Fruit fly (Drosophila melanogaster) whole organism, adult: ENCODE data around the gene Mical.

Experiments
- CG11617 ChIP-seq: fragments of 200-800 bp; sonication (Bioruptor generic); optimal IDR thresholded peaks from 2 replicates; lab custom pipeline; 2017; ENCODE audit warnings: mild to moderate bottlenecking, missing biosample characterization, missing genetic modification reagents, missing genetic modification characterization
- CG14711 ChIP-seq: fragments of 200-800 bp; sonication (Bioruptor generic); optimal IDR thresholded peaks from 2 replicates; lab custom pipeline; 2018; ENCODE audit warnings: missing biosample characterization, mild to moderate bottlenecking, missing genetic modification characterization, moderate library complexity
- CG1620 ChIP-seq: fragments of 200-800 bp; sonication (Bioruptor generic); optimal IDR thresholded peaks from 2 replicates; lab custom pipeline; 2016; ENCODE audit warnings: missing biosample characterization, missing genetic modification characterization
- CG5204 ChIP-seq: fragments of 200-800 bp; sonication (Bioruptor generic); optimal IDR thresholded peaks from 2 replicates; lab custom pipeline; 2016; ENCODE audit warnings: missing biosample characterization, missing genetic modification characterization
- CG7045 ChIP-seq: fragments of 200-800 bp; sonication (Bioruptor generic); optimal IDR thresholded peaks from 2 replicates; lab custom pipeline; 2017; ENCODE audit warnings: missing biosample characterization, mild to moderate bottlenecking, missing genetic modification characterization
- CG7101 ChIP-seq: fragments of 200-800 bp; sonication (Bioruptor generic); optimal IDR thresholded peaks from 2 replicates; lab custom pipeline; 2018; ENCODE audit warnings: missing biosample characterization, mild to moderate bottlenecking, missing genetic modification characterization, moderate library complexity
- Clk ChIP-seq: fragments of 200-800 bp; sonication (Bioruptor generic); optimal IDR thresholded peaks from 2 replicates; lab custom pipeline; 2017; ENCODE audit warnings: missing biosample characterization, missing genetic modification characterization
- Hr96 ChIP-seq: fragments of 200-800 bp; sonication (Bioruptor generic); optimal IDR thresholded peaks from 2 replicates; lab custom pipeline; 2016; ENCODE audit warnings: missing biosample characterization, missing genetic modification characterization
- Mnt ChIP-seq: fragments of 200-800 bp; sonication (Bioruptor generic); optimal IDR thresholded peaks from 2 replicates; lab custom pipeline; 2016; ENCODE audit warnings: missing biosample characterization, mild to moderate bottlenecking, missing genetic modification characterization
- bab1 ChIP-seq: fragments of 200-800 bp; sonication (Bioruptor generic); optimal IDR thresholded peaks from 3 replicates; lab custom pipeline; 2019; ENCODE audit warnings: missing biosample characterization, mild to moderate bottlenecking, missing genetic modification characterization, moderate library complexity
- cic ChIP-seq: fragments of 200-800 bp; sonication (Bioruptor generic); optimal IDR thresholded peaks from 2 replicates; lab custom pipeline; 2017; ENCODE audit warnings: missing biosample characterization, mild to moderate bottlenecking, missing genetic modification characterization, moderate library complexity
- kay ChIP-seq: fragments of 200-800 bp; sonication (Bioruptor generic); peaks from one replicate; lab custom pipeline; 2016; ENCODE audit warnings: missing biosample characterization, missing genetic modification characterization, borderline replicate concordance
- ovo ChIP-seq: fragments of 200-800 bp; sonication (Bioruptor generic); optimal IDR thresholded peaks from 2 replicates; lab custom pipeline; 2016; ENCODE audit warnings: missing biosample characterization, missing genetic modification characterization
- tj ChIP-seq: fragments of 200-800 bp; sonication (Bioruptor generic); optimal IDR thresholded peaks from 3 replicates; lab custom pipeline; 2017; ENCODE audit warnings: missing biosample characterization, mild to moderate bottlenecking, missing genetic modification characterization, moderate library complexity

DNA sequence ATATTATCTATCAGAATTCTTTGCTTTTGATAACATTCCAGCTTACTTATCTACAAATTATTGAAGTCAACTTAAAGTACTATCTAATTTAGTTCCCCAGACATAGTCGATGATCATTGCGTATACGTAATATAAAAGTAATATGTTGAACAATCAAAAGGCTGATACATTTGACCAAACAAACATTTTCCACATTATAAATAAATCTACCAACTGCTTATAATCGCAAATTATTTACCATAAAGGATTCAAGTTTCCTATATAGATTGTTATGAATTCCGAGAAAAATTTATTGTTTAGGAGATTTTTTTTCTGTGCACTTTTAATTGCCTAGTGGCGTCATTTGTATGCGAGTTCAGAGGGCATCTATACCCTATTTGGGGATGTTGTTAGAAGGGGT, 44.0 kb upstream of the Mical start:
- TF ChIP-seq Hr96 (no peak), CG1620 (no peak), kay (GFP tag; lab: Kevin White, UChicago) (no peak), CG7101 (tag; lab: Kevin White, UChicago) (no peak), ovo (no peak), Clk (GFP tag; lab: Kevin White, UChicago) (no peak), CG7045 (no peak), Mnt (GFP tag; lab: Kevin White, UChicago) (no peak), CG11617 (GFP tag; lab: Kevin White, UChicago) (no peak), tj (GFP tag; lab: Kevin White, UChicago) (no peak), CG5204 (no peak), cic (GFP tag; lab: Kevin White, UChicago) (no peak), CG14711 (no peak), bab1 (GFP tag; lab: Kevin White, UChicago) (no peak)
